Worm (Caenorhabditis elegans) whole organism, mixed stage, embryonic: ENCODE measurements around the gene F38C2.1.

Source experiments
- elt-3 ChIP-seq: fragments of 150-350 bp; optimal IDR thresholded peaks from 2 replicates; lab custom pipeline; 2014; ENCODE audit warnings: missing biosample characterization, missing genetic modification characterization
- pha-4 ChIP-seq: fragments of 150-350 bp; optimal IDR thresholded peaks from 2 replicates; lab custom pipeline; 2018; ENCODE audit warnings: missing biosample characterization, missing genetic modification reagents, missing genetic modification characterization
- sptf-1 ChIP-seq: sonication (generic microtip); optimal IDR thresholded peaks from 2 replicates; lab custom pipeline; 2017; ENCODE audit warnings: mild to moderate bottlenecking, missing genetic modification characterization, moderate library complexity, missing compliant biosample characterization

- no peak for TF ChIP-seq pha-4 (tag; lab: Kevin White, UChicago)
- TF ChIP-seq sptf-1 (tag; lab: Kevin White, UChicago) = no peak
- no peak for TF ChIP-seq elt-3 (tag; lab: Kevin White, UChicago)
Measured at ce11 chrIV:16277291-16277690, 30.1 kb downstream of the F38C2.1 start, which contains the start of gene F38C2.7.
